Fruit fly (Drosophila melanogaster): ENCODE results near the gene CG33764.

Gene CG33764

dm6 chr3L:4288591-4289056 is 21.3 kb upstream of the CG33764 start, which contains the start of gene Hexo1 (continued):
- TF ChIP-seq Fer3 (tag; optimal IDR thresholded peaks at IDR 0.05) (peak; percentile 25), CG12219 (GFP tag; optimal IDR thresholded peaks at IDR 0.05) (peak; percentile 34), CG10979 (tag; optimal IDR thresholded peaks at IDR 0.05) (peak; percentile 21), bcd (GFP tag; optimal IDR thresholded peaks at IDR 0.05) (peak; percentile 10), lilli (GFP tag; optimal IDR thresholded peaks at IDR 0.05) (peak; percentile 39), CG7786 (GFP tag; optimal IDR thresholded peaks at IDR 0.05) (no peak), CG11695 (GFP tag; IDR thresholded peaks at IDR 0.05) (0 out of 3 replicates have a peak, but pooled peaks have one; percentile 40), Pdp1 (GFP tag; optimal IDR thresholded peaks at IDR 0.05) (peak in 1 of 2 experiments; percentile 23), CG10147 (GFP tag; optimal IDR thresholded peaks at IDR 0.05) (peak; percentile 3), CG14050 (GFP tag; IDR thresholded peaks at IDR 0.05) (no peak), CG8290 (GFP tag; optimal IDR thresholded peaks at IDR 0.05) (no peak), CG8290 (tag; optimal IDR thresholded peaks at IDR 0.05) (peak in 1 of 2 experiments; percentile 51), odd (GFP tag; optimal IDR thresholded peaks at IDR 0.05) (peak; percentile 36), chinmo (GFP tag; IDR thresholded peaks at IDR 0.05; ENCODE audit: partially characterized antibody) (0 out of 4 replicates have a peak, but pooled peaks have one; percentile 47), CG1603 (tag; optimal IDR thresholded peaks at IDR 0.05) (peak; percentile 23), CG2678 (tag; optimal IDR thresholded peaks at IDR 0.05) (peak; percentile 51), cwo (GFP tag; optimal IDR thresholded peaks at IDR 0.05) (peak; percentile 17), ac (GFP tag; optimal IDR thresholded peaks at IDR 0.05) (no peak), Blimp-1 (GFP tag; optimal IDR thresholded peaks at IDR 0.05) (peak; percentile 11), D19A (tag; optimal IDR thresholded peaks at IDR 0.05) (peak; percentile 97), CG6791 (GFP tag; IDR thresholded peaks at IDR 0.05; ENCODE audit: partially characterized antibody) (0 out of 3 replicates have a peak, but pooled peaks have one; percentile 22), Dip3 (GFP tag; optimal IDR thresholded peaks at IDR 0.05) (no peak), Hmr (GFP tag; optimal IDR thresholded peaks at IDR 0.05) (peak; percentile 37), CG8924 (tag; optimal IDR thresholded peaks at IDR 0.05) (peak; percentile 25), Hr78 (GFP tag; optimal IDR thresholded peaks at IDR 0.05) (peak in 1 of 2 experiments; percentile 15), CG1647 (GFP tag; optimal IDR thresholded peaks at IDR 0.05) (no peak), CG12236 (GFP tag; optimal IDR thresholded peaks at IDR 0.05) (no peak), Xbp1 (GFP tag; optimal IDR thresholded peaks at IDR 0.05) (peak; percentile 1), CG13624 (GFP tag; optimal IDR thresholded peaks at IDR 0.05) (peak; percentile 48), CG7556 (GFP tag; optimal IDR thresholded peaks at IDR 0.05) (peak; percentile 29), CG15269 (tag; optimal IDR thresholded peaks at IDR 0.05) (peak; percentile 65), CG14014 (GFP tag; IDR thresholded peaks at IDR 0.05) (0 out of 2 replicates have a peak, but pooled peaks have one; percentile 16), CG2120 (GFP tag; optimal IDR thresholded peaks at IDR 0.05) (peak; percentile 53), NfI (GFP tag; optimal IDR thresholded peaks at IDR 0.05) (peak; percentile 6), hkb (optimal IDR thresholded peaks at IDR 0.05) (no peak), hkb (GFP tag; IDR thresholded peaks at IDR 0.05) (peak; percentile 61), Med (GFP tag) (peak; percentile 82), caup (GFP tag; optimal IDR thresholded peaks at IDR 0.05; ENCODE audit: severe bottlenecking) (peak; percentile 29), kni (GFP tag; optimal IDR thresholded peaks at IDR 0.05) (peak; percentile 11), dan (GFP tag; IDR thresholded peaks at IDR 0.05) (no peak), CG12391 (tag; optimal IDR thresholded peaks at IDR 0.05) (peak; percentile 27), CG18011 (GFP tag; optimal IDR thresholded peaks at IDR 0.05) (peak; percentile 23), CG12769 (tag; optimal IDR thresholded peaks at IDR 0.05) (peak; percentile 12), CG13287 (GFP tag; IDR thresholded peaks at IDR 0.05; ENCODE audit: partially characterized antibody) (peak; percentile 23; the same call in 1 of the 2 replicates), sens-2 (GFP tag; IDR thresholded peaks at IDR 0.05) (no peak), CG17361 (GFP tag; IDR thresholded peaks at IDR 0.05) (peak; percentile 30; the same call in 1 of the 3 replicates), disco-r (GFP tag; optimal IDR thresholded peaks at IDR 0.05) (no peak), zen (tag; optimal IDR thresholded peaks at IDR 0.05) (no peak), tgo (GFP tag; IDR thresholded peaks at IDR 0.05) (no peak)
